Worm (Caenorhabditis elegans) whole organism, L3 larva: ENCODE data around the gene F32G8.2.
A peak's percentile ranks its signal among the peaks of the same experiment; 100 is the strongest.

Experiments used
- aly-2 ChIP-seq: fragments of 150-350 bp; optimal IDR thresholded peaks from 2 replicates; lab custom pipeline; 2014; ENCODE audit warnings: missing biosample characterization, missing genetic modification characterization
- ceh-28 ChIP-seq: fragments of 150-350 bp; optimal IDR thresholded peaks from 2 replicates; lab custom pipeline; 2014; ENCODE audit warnings: missing biosample characterization, missing genetic modification reagents, missing genetic modification characterization
- ceh-9 ChIP-seq: sonication (generic microtip); optimal IDR thresholded peaks from 2 replicates; lab custom pipeline; 2018; ENCODE audit warnings: missing biosample characterization, missing genetic modification characterization
- daf-12 ChIP-seq: fragments of 150-350 bp; optimal IDR thresholded peaks from 2 replicates; lab custom pipeline; 2014; ENCODE audit warnings: missing biosample characterization, missing genetic modification reagents, missing genetic modification characterization
- elt-1 ChIP-seq: fragments of 150-350 bp; optimal IDR thresholded peaks from 2 replicates; lab custom pipeline; 2014; ENCODE audit warnings: missing biosample characterization, missing genetic modification characterization
- elt-3 ChIP-seq, 3 experiments: fragments of 150-350 bp in 1 of 3; sonication (generic microtip) in 2 of 3; optimal IDR thresholded peaks; 2 replicates in 2 of 3; 4 replicates in 1 of 3; lab custom pipeline; 2014 to 2017; ENCODE audit warnings: missing biosample characterization in 3 of 3, missing genetic modification characterization in 3 of 3
- fkh-2 ChIP-seq: fragments of 150-350 bp; optimal IDR thresholded peaks from 2 replicates; lab custom pipeline; 2014; ENCODE audit warnings: missing biosample characterization, missing genetic modification reagents, missing genetic modification characterization
- jun-1 ChIP-seq: fragments of 150-350 bp; optimal IDR thresholded peaks from 2 replicates; lab custom pipeline; 2014; ENCODE audit warnings: missing biosample characterization, missing genetic modification reagents, missing genetic modification characterization
- lin-15B ChIP-seq: fragments of 150-350 bp; optimal IDR thresholded peaks from 2 replicates; lab custom pipeline; 2014; ENCODE audit warnings: missing biosample characterization, missing genetic modification characterization
- mdl-1 ChIP-seq: fragments of 150-350 bp; optimal IDR thresholded peaks from 2 replicates; lab custom pipeline; 2014; ENCODE audit warnings: missing biosample characterization, missing genetic modification characterization
- mml-1 ChIP-seq: fragments of 150-350 bp; sonication (generic microtip); optimal IDR thresholded peaks from 3 replicates; lab custom pipeline; 2014; ENCODE audit warnings: missing biosample characterization, missing genetic modification characterization
- nhr-23 ChIP-seq: fragments of 150-350 bp; optimal IDR thresholded peaks from 2 replicates; lab custom pipeline; 2014; ENCODE audit warnings: missing biosample characterization, missing genetic modification reagents, missing genetic modification characterization
- nhr-43 ChIP-seq: sonication (generic microtip); optimal IDR thresholded peaks from 2 replicates; lab custom pipeline; 2016; ENCODE audit warnings: mild to moderate bottlenecking, missing genetic modification characterization, missing compliant biosample characterization; ENCODE audit not compliant: poor library complexity, severe bottlenecking
- nhr-76 ChIP-seq: fragments of 150-350 bp; sonication (generic microtip); optimal IDR thresholded peaks from 5 replicates; lab custom pipeline; 2014; ENCODE audit warnings: missing biosample characterization, missing genetic modification characterization
- nhr-77 ChIP-seq: fragments of 150-350 bp; optimal IDR thresholded peaks from 2 replicates; lab custom pipeline; 2014; ENCODE audit warnings: missing biosample characterization, missing genetic modification characterization
- pha-4 ChIP-seq: fragments of 150-350 bp; optimal IDR thresholded peaks from 2 replicates; lab custom pipeline; 2014; ENCODE audit warnings: missing biosample characterization, missing genetic modification reagents, missing genetic modification characterization
- pqm-1 ChIP-seq: fragments of 150-350 bp; optimal IDR thresholded peaks from 2 replicates; lab custom pipeline; 2017; ENCODE audit warnings: missing biosample characterization, missing genetic modification characterization, inconsistent platforms
- sea-2 ChIP-seq: fragments of 150-350 bp; sonication (generic microtip); optimal IDR thresholded peaks from 4 replicates; lab custom pipeline; 2014; ENCODE audit warnings: missing biosample characterization, missing genetic modification reagents, missing genetic modification characterization
- skn-1 ChIP-seq: fragments of 150-350 bp; optimal IDR thresholded peaks from 2 replicates; lab custom pipeline; 2014; ENCODE audit warnings: missing biosample characterization, missing genetic modification characterization
- zag-1 ChIP-seq: fragments of 150-350 bp; optimal IDR thresholded peaks from 2 replicates; lab custom pipeline; 2014; ENCODE audit warnings: missing biosample characterization, missing genetic modification characterization
- ztf-11 ChIP-seq: fragments of 150-350 bp; optimal IDR thresholded peaks from 2 replicates; lab custom pipeline; 2014; ENCODE audit warnings: missing biosample characterization, missing genetic modification characterization

F32G8.2 gene

ce11 chrV:10597234-10597633 is 47.4 kb downstream of the F32G8.2 start, which contains the start of gene T21C9.13:
Gene T21C9.13, plus strand, starts transcription at chrV:10597266.
- TF ChIP-seq ceh-9 (tag; lab: Kevin White, UChicago) (no peak), sea-2 (GFP tag; lab: Kevin White, UChicago) (no peak), skn-1 (tag; lab: Kevin White, UChicago) (no peak), nhr-77 (tag; lab: Kevin White, UChicago) (no peak), fkh-2 (no peak), ztf-11 (tag; lab: Kevin White, UChicago) (no peak), nhr-76 (no peak), daf-12 (tag; lab: Kevin White, UChicago) (no peak), lin-15B (tag; lab: Kevin White, UChicago) (no peak), elt-1 (no peak), nhr-43 (tag; lab: Kevin White, UChicago) (no peak), elt-3 (tag; optimal IDR thresholded peaks at IDR 0.05; lab: Kevin White, UChicago) (no peak), zag-1 (no peak), jun-1 (tag; lab: Kevin White, UChicago) (no peak), mdl-1 (tag; lab: Kevin White, UChicago) (no peak), pqm-1 (tag; lab: Kevin White, UChicago) (no peak), aly-2 (tag; lab: Kevin White, UChicago) (no peak)

- TF ChIP-seq ceh-28 (tag; lab: Kevin White, UChicago): no peak
- TF ChIP-seq jun-1 (tag; lab: Kevin White, UChicago): no peak
- no peak for TF ChIP-seq mml-1
These were observed 48.9 kb downstream of the F32G8.2 start, which contains the start of gene scpl-4 for ce11 chrV:10598670-10599154. Gene scpl-4, plus strand, starts transcription at chrV:10599104.

ce11 chrV:10602051-10602937 is 52.5 kb downstream of the F32G8.2 start, which contains the start of gene H27A22.1:
Gene H27A22.1, plus strand, starts transcription at chrV:10602555.
- TF ChIP-seq nhr-76 (no peak), nhr-23 (peak; percentile 57), pha-4 (tag; lab: Kevin White, UChicago) (peak; percentile 35), mdl-1 (tag; lab: Kevin White, UChicago) (no peak), ztf-11 (tag; lab: Kevin White, UChicago) (no peak)
